Worm (Caenorhabditis elegans) whole organism, mixed stage, embryonic: ENCODE results near the gene R07E5.11.

ENCODE experiments used
- M03D4.4 ChIP-seq: sonication (generic microtip); optimal IDR thresholded peaks from 2 replicates; lab custom pipeline; 2017; ENCODE audit warnings: mild to moderate bottlenecking, missing genetic modification characterization, missing compliant biosample characterization
- bed-3 ChIP-seq: fragments of 200-800 bp; sonication (Bioruptor generic); optimal IDR thresholded peaks from 3 replicates; lab custom pipeline; 2018; ENCODE audit warnings: mild to moderate bottlenecking, missing genetic modification characterization, moderate library complexity, missing compliant biosample characterization
- blmp-1 ChIP-seq: fragments of 150-350 bp; optimal IDR thresholded peaks from 2 replicates; lab custom pipeline; 2014; ENCODE audit warnings: missing biosample characterization, missing genetic modification characterization
- ceh-39 ChIP-seq: fragments of 150-350 bp; optimal IDR thresholded peaks from 2 replicates; lab custom pipeline; 2014; ENCODE audit warnings: missing biosample characterization, missing genetic modification characterization
- ceh-43 ChIP-seq: fragments of 200-800 bp; sonication (Bioruptor generic); optimal IDR thresholded peaks from 2 replicates; lab custom pipeline; 2018; ENCODE audit warnings: mild to moderate bottlenecking, missing genetic modification characterization, moderate library complexity, missing compliant biosample characterization
- cnd-1 ChIP-seq: fragments of 200-800 bp; sonication (Bioruptor generic); optimal IDR thresholded peaks from 2 replicates; lab custom pipeline; 2018; ENCODE audit warnings: mild to moderate bottlenecking, missing genetic modification characterization, missing compliant biosample characterization
- drap-1 ChIP-seq: fragments of 200-800 bp; sonication (Bioruptor generic); optimal IDR thresholded peaks from 3 replicates; lab custom pipeline; 2018; ENCODE audit warnings: mild to moderate bottlenecking, missing genetic modification characterization, missing compliant biosample characterization
- elt-1 ChIP-seq: sonication (generic microtip); optimal IDR thresholded peaks from 2 replicates; lab custom pipeline; 2017; ENCODE audit warnings: missing genetic modification characterization, mild to moderate bottlenecking, missing compliant biosample characterization, antibody characterized with exemption, moderate library complexity, borderline replicate concordance; ENCODE audit not compliant: insufficient read depth
- elt-3 ChIP-seq: fragments of 150-350 bp; optimal IDR thresholded peaks from 2 replicates; lab custom pipeline; 2014; ENCODE audit warnings: missing biosample characterization, missing genetic modification characterization
- flh-1 ChIP-seq: fragments of 200-800 bp; sonication (Bioruptor generic); optimal IDR thresholded peaks from 2 replicates; lab custom pipeline; 2018; ENCODE audit warnings: mild to moderate bottlenecking, missing genetic modification characterization, moderate library complexity, missing compliant biosample characterization
- mab-5 ChIP-seq: fragments of 150-350 bp; optimal IDR thresholded peaks from 2 replicates; lab custom pipeline; 2014; ENCODE audit warnings: missing biosample characterization, missing genetic modification characterization
- mep-1 ChIP-seq: fragments of 150-350 bp; optimal IDR thresholded peaks from 2 replicates; lab custom pipeline; 2017; ENCODE audit warnings: missing biosample characterization, missing genetic modification reagents, missing genetic modification characterization, inconsistent platforms
- mls-2 ChIP-seq: sonication (generic microtip); optimal IDR thresholded peaks from 2 replicates; lab custom pipeline; 2016; ENCODE audit warnings: mild to moderate bottlenecking, missing genetic modification characterization, moderate library complexity, missing compliant biosample characterization
- nhr-12 ChIP-seq: fragments of 150-350 bp; optimal IDR thresholded peaks from 2 replicates; lab custom pipeline; 2014; ENCODE audit warnings: missing biosample characterization, missing genetic modification characterization
- nhr-2 ChIP-seq: fragments of 150-350 bp; optimal IDR thresholded peaks from 2 replicates; lab custom pipeline; 2014; ENCODE audit warnings: missing biosample characterization, missing genetic modification characterization
- nhr-237 ChIP-seq: fragments of 150-350 bp; optimal IDR thresholded peaks from 2 replicates; lab custom pipeline; 2014; ENCODE audit warnings: missing biosample characterization, missing genetic modification characterization
- nhr-76 ChIP-seq: sonication (generic microtip); optimal IDR thresholded peaks from 2 replicates; lab custom pipeline; 2017; ENCODE audit warnings: missing biosample characterization, missing genetic modification characterization
- snpc-4 ChIP-seq: fragments of 150-350 bp; optimal IDR thresholded peaks from 2 replicates; lab custom pipeline; 2014; ENCODE audit warnings: missing biosample characterization, missing genetic modification characterization
- tbx-8 ChIP-seq: fragments of 200-800 bp; sonication (Bioruptor generic); optimal IDR thresholded peaks from 2 replicates; lab custom pipeline; 2018; ENCODE audit warnings: mild to moderate bottlenecking, missing genetic modification characterization, moderate library complexity, missing compliant biosample characterization
- unc-120 ChIP-seq: sonication (generic microtip); optimal IDR thresholded peaks from 2 replicates; lab custom pipeline; 2017; ENCODE audit warnings: missing genetic modification characterization, missing compliant biosample characterization; ENCODE audit not compliant: poor library complexity, severe bottlenecking
- unc-39 ChIP-seq: fragments of 150-350 bp; optimal IDR thresholded peaks from 2 replicates; lab custom pipeline; 2014; ENCODE audit warnings: missing biosample characterization, missing genetic modification characterization
- unc-62 ChIP-seq: fragments of 150-350 bp; optimal IDR thresholded peaks from 2 replicates; lab custom pipeline; 2014; ENCODE audit warnings: missing biosample characterization, missing genetic modification reagents, missing genetic modification characterization
- ztf-11 ChIP-seq: fragments of 150-350 bp; optimal IDR thresholded peaks from 2 replicates; lab custom pipeline; 2014; ENCODE audit warnings: missing biosample characterization, missing genetic modification characterization

The R07E5.11 gene

DNA sequence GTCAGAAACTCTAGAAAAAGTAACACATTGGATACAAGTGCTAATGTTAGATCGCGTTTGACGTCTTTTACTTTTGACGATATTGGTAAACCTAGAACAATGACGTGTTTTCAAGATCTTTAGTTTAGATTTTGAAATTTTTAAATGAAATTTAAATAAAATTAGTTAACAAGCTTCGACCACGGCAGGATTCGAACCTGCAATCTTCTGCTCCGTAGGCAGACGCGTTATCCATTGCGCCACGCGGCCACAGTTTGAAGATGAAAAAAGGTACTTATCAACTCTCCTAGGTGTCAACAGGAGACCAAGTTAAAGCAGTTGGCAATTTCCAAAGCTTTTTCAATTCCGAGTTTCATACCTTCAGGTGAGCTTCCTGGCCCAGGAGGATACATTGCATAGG, 34.3 kb upstream of the R07E5.11 start:
- no peak for TF ChIP-seq unc-62
- TF ChIP-seq mep-1 (tag; lab: Kevin White, UChicago) = no peak
- TF ChIP-seq nhr-237 (tag; lab: Kevin White, UChicago) = no peak
- no peak for TF ChIP-seq snpc-4 (tag; lab: Kevin White, UChicago)
- no peak for TF ChIP-seq tbx-8 (GFP tag; lab: Kevin White, UChicago)

DNA sequence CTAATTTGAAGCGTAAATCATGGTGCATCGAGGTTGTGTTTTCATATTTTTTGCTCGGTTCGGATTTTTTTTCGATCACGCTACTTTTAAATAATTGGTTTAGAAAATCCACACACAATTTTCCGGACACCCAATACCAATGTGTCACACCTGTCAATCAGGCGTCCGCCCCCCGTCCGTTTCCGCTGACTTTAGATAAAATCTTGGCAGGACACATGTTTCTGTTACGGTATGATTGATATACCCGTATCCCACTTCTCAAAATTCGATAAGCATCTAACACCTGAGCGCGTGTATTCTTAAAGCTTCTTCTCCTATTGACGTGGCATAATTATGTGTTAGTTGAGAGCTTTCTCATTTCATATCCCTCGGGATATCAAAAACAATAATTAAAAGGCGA, 33.0 kb upstream of the R07E5.11 start:
- TF ChIP-seq elt-1 (tag; lab: Kevin White, UChicago) (peak; percentile 67), tbx-8 (GFP tag; lab: Kevin White, UChicago) (no peak), nhr-2 (tag; lab: Kevin White, UChicago) (peak; percentile 18), mls-2 (tag; lab: Kevin White, UChicago) (no peak), cnd-1 (tag; lab: Kevin White, UChicago) (no peak), unc-120 (tag; lab: Kevin White, UChicago) (no peak), unc-62 (peak; percentile 80), ceh-43 (GFP tag; lab: Kevin White, UChicago) (peak; percentile 77), elt-3 (tag; lab: Kevin White, UChicago) (no peak)

DNA sequence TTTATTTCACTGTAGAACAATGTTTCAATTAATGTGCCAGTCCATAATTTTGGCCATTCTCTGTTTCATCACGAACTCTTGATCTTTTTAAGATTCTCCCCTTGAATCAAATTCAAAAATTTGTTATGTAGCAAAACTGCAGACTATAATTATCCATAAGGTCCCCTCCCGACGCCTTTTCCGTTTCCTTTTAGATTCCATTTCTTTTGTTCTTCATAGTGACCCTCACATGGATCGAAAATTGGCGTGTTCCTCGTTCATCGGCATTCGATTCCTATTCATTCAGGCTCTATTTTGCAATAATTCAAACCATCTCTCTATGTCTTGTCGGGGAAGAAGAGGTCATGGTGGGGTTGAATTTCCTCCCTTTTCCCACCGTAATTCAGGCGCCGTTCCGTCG, 29.5 kb upstream of the R07E5.11 start:
- TF ChIP-seq ceh-39 (tag; lab: Kevin White, UChicago) (no peak), ceh-43 (GFP tag; lab: Kevin White, UChicago) (peak; percentile 96)

DNA sequence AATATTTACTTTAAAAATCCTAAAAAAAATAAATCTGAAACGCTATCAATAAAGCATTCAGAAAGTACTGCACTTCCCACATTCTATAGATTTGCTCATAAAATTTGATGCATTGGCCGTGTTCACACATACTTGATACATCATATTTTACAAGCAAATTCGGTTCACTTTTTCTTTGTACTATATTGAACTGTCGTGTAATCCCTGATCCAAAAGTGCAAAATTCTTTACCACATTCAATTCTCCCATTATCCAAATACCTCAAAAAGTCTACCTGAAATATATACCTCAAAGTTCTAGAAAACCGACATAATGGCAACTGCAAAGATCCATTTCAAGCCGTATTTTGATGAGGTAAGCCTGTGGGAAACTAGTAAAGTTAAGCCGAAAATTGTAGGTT, 26.7 kb upstream of the R07E5.11 start, which contains the start of gene nex-3:
nex-3 (plus strand) TSS at position 301 of the 400 bp plus-strand sequence.
- TF ChIP-seq elt-3 (tag; lab: Kevin White, UChicago) (no peak), blmp-1 (tag; lab: Kevin White, UChicago) (no peak), nhr-237 (tag; lab: Kevin White, UChicago) (no peak), flh-1 (GFP tag; lab: Kevin White, UChicago) (no peak), mab-5 (no peak), tbx-8 (GFP tag; lab: Kevin White, UChicago) (no peak), ztf-11 (tag; lab: Kevin White, UChicago) (no peak), elt-1 (tag; lab: Kevin White, UChicago) (no peak)
- TF ChIP-seq, all 35 proteins: peak for 0

DNA sequence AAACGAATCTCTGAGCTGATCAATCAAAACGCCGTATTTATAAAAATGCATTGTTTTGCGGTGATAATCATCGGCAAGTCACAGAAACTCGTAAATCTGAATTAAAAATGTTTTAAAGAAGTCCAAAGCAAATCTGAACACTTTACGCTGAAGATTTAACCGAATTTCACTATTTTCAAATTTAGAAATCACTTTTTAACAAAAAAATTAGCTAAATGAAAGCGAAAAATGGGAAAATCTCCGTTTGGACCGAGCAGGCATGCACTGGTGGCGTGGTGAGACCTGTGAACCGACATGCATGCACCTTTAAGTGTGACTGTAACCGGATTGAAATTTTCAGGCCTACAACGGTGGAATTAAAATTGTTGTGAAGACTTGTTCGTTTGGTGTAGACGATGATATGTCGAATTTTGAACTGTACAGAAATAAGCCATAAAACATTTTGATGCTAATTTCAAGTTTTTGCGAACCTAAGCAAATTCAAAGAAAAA, 24.5 kb upstream of the R07E5.11 start, which contains the start of gene C28A5.2:
C28A5.2 (minus strand) TSS at position 51 of the 491 bp plus-strand sequence.
- TF ChIP-seq flh-1 (GFP tag; lab: Kevin White, UChicago) = no peak
- TF ChIP-seq, all 35 proteins: peak for 0

DNA sequence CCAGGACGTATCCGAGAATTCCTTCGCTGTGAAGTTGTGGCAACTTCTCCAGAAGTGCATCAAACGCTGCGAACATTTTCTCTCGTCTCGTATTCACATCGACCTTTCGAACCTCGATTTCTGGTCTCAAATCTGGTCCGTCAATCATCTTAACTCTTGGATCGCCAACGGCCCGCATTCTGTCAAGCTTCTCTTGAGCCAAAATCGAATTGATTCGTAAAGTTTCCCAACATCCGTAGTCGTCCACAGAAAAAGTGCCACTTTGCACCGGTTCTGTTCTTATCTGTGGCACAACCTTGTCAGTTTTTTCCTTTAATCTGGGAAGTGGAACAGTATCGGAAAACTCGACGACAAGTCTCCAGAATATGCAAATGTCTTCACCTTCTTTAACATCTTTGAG, 20.2 kb upstream of the R07E5.11 start:
- TF ChIP-seq drap-1 (GFP tag; lab: Kevin White, UChicago) = no peak
- TF ChIP-seq ztf-11 (tag; lab: Kevin White, UChicago) = no peak
- no peak for TF ChIP-seq bed-3
- no peak for TF ChIP-seq mls-2 (tag; lab: Kevin White, UChicago)
- TF ChIP-seq ceh-43 (GFP tag; lab: Kevin White, UChicago) = no peak
- no peak for TF ChIP-seq nhr-237 (tag; lab: Kevin White, UChicago)
- no peak for TF ChIP-seq M03D4.4
- TF ChIP-seq flh-1 (GFP tag; lab: Kevin White, UChicago) = no peak
- no peak for TF ChIP-seq ceh-39 (tag; lab: Kevin White, UChicago)
- TF ChIP-seq, all 35 proteins: peak for 0

DNA sequence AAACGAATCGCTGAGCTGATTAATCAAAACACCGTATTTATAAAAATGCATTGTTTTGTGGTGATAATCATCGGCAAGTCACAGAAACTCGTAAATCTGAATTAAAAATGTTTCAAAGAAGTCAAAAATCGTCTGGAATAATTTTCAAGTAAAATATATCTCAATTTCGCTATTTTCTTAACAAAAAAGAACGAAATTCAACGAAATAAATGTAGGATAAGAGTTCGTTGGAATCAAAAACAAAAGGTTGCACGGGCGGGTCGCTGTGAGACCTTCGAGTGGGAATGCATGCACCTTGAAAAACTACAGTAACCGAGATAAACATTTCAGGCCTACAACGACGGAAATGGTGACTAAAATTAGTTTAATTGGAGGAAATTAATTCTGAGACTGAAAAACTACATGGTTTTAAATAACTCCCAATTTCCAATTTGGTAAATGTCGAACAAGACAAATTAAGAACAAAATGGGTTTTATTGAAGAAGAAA, 19.3 kb upstream of the R07E5.11 start, which contains the start of gene C28A5.1:
C28A5.1 (minus strand) TSS at position 51 of the 488 bp plus-strand sequence.
- TF ChIP-seq ztf-11 (tag; lab: Kevin White, UChicago) (no peak), unc-39 (tag; lab: Kevin White, UChicago) (no peak), nhr-76 (tag; lab: Kevin White, UChicago) (no peak), unc-120 (tag; lab: Kevin White, UChicago) (no peak), nhr-12 (tag; lab: Kevin White, UChicago) (no peak)
